Worm (Caenorhabditis elegans) whole organism, young adult: ENCODE measurements around the gene C04A11.5.

Experiments used
- B0019.2 ChIP-seq: fragments of 200-800 bp; sonication (Bioruptor generic); conservative IDR thresholded peaks from 2 replicates; pipeline ENCODE4 v1.3.6; 2022; ENCODE audit warnings: missing genetic modification reagents, missing genetic modification characterization, missing compliant biosample characterization
- F33H1.4 ChIP-seq: fragments of 200-800 bp; sonication (Bioruptor generic); IDR thresholded peaks from 2 replicates; pipeline ENCODE4 v1.3.6; 2022; ENCODE audit warnings: missing genetic modification reagents, missing genetic modification characterization, missing compliant biosample characterization
- F37B4.10 ChIP-seq: fragments of 200-800 bp; sonication (Bioruptor generic); IDR thresholded peaks from 2 replicates; pipeline ENCODE4 v1.3.6; 2022; ENCODE audit warnings: missing genetic modification characterization, missing compliant biosample characterization
- F55B11.4 ChIP-seq: sonication (generic microtip); optimal IDR thresholded peaks from 2 replicates; lab custom pipeline; 2016; ENCODE audit warnings: missing compliant biosample characterization, missing genetic modification characterization, borderline replicate concordance; ENCODE audit not compliant: insufficient read depth
- Y67H2A.10 ChIP-seq: fragments of 200-800 bp; sonication (Bioruptor generic); conservative IDR thresholded peaks from 2 replicates; pipeline ENCODE4 v1.3.6; 2022; ENCODE audit warnings: missing genetic modification reagents, missing genetic modification characterization, missing compliant biosample characterization
- ZK185.1 ChIP-seq: sonication (generic microtip); optimal IDR thresholded peaks from 2 replicates; lab custom pipeline; 2016; ENCODE audit warnings: mild to moderate bottlenecking, missing genetic modification characterization, missing compliant biosample characterization; ENCODE audit not compliant: poor library complexity, severe bottlenecking
- attf-3 ChIP-seq: fragments of 200-800 bp; sonication (Bioruptor generic); conservative IDR thresholded peaks from 2 replicates; pipeline ENCODE4 v1.3.6; 2022; ENCODE audit warnings: missing genetic modification reagents, missing genetic modification characterization, missing compliant biosample characterization
- attf-6 ChIP-seq: fragments of 200-800 bp; sonication (Bioruptor generic); IDR thresholded peaks from 2 replicates; pipeline ENCODE4 v1.3.6; 2022; ENCODE audit warnings: missing genetic modification reagents, missing genetic modification characterization, missing compliant biosample characterization
- bed-1 ChIP-seq: fragments of 200-800 bp; sonication (Bioruptor generic); IDR thresholded peaks from 2 replicates; pipeline ENCODE4 v1.3.6; 2022; ENCODE audit warnings: missing genetic modification reagents, missing genetic modification characterization, missing compliant biosample characterization
- bed-2 ChIP-seq: fragments of 200-800 bp; sonication (Bioruptor generic); IDR thresholded peaks from 2 replicates; pipeline ENCODE4 v1.3.6; 2022; ENCODE audit warnings: missing genetic modification reagents, missing genetic modification characterization, missing compliant biosample characterization
- ccch-3 ChIP-seq: fragments of 200-800 bp; sonication (Bioruptor generic); optimal IDR thresholded peaks from 2 replicates; lab custom pipeline; 2018; ENCODE audit warnings: mild to moderate bottlenecking, missing genetic modification characterization, missing compliant biosample characterization
- ceh-40 ChIP-seq: fragments of 200-800 bp; sonication (Bioruptor generic); IDR thresholded peaks from 2 replicates; pipeline ENCODE4 v1.3.6; 2022; ENCODE audit warnings: missing genetic modification characterization, missing compliant biosample characterization
- egl-44 ChIP-seq: fragments of 200-800 bp; sonication (Bioruptor generic); IDR thresholded peaks from 2 replicates; pipeline ENCODE4 v1.3.6; 2022; ENCODE audit warnings: missing genetic modification reagents, missing genetic modification characterization, missing compliant biosample characterization
- egrh-3 ChIP-seq: fragments of 200-800 bp; sonication (Bioruptor generic); IDR thresholded peaks from 2 replicates; pipeline ENCODE4 v1.3.6; 2022; ENCODE audit warnings: missing genetic modification reagents, missing genetic modification characterization, missing compliant biosample characterization
- ets-4 ChIP-seq: fragments of 200-800 bp; sonication (Bioruptor generic); optimal IDR thresholded peaks from 2 replicates; lab custom pipeline; 2018; ENCODE audit warnings: mild to moderate bottlenecking, missing genetic modification characterization, missing compliant biosample characterization
- hsf-1 ChIP-seq: fragments of 200-800 bp; sonication (Bioruptor generic); IDR thresholded peaks from 2 replicates; pipeline ENCODE4 v1.3.6; 2022; ENCODE audit warnings: missing genetic modification reagents, missing genetic modification characterization, missing compliant biosample characterization
- lag-1 ChIP-seq: fragments of 200-800 bp; sonication (Bioruptor generic); IDR thresholded peaks from 2 replicates; pipeline ENCODE4 v1.3.6; 2022; ENCODE audit warnings: missing genetic modification reagents, missing genetic modification characterization, missing compliant biosample characterization
- let-607 ChIP-seq, 2 experiments: fragments of 200-800 bp in 1 of 2; sonication (Bioruptor generic) in 1 of 2; sonication (generic microtip) in 1 of 2; optimal IDR thresholded peaks; 2 replicates each; lab custom pipeline; 2016 to 2018; ENCODE audit warnings: mild to moderate bottlenecking in 2 of 2, missing compliant biosample characterization in 2 of 2, missing genetic modification characterization in 2 of 2, moderate library complexity in 2 of 2, missing genotype in 1 of 2
- lin-26 ChIP-seq: fragments of 200-800 bp; sonication (Bioruptor generic); IDR thresholded peaks from 2 replicates; pipeline ENCODE4 v1.3.6; 2022; ENCODE audit warnings: missing genetic modification reagents, missing genetic modification characterization, missing compliant biosample characterization
- lsy-27 ChIP-seq: sonication (generic microtip); optimal IDR thresholded peaks from 2 replicates; lab custom pipeline; 2017; ENCODE audit warnings: missing genetic modification characterization, mild to moderate bottlenecking, missing compliant biosample characterization, antibody characterized with exemption, missing genotype, borderline replicate concordance; ENCODE audit not compliant: insufficient read depth
- mel-28 ChIP-seq: sonication (generic microtip); optimal IDR thresholded peaks from 2 replicates; lab custom pipeline; 2016; ENCODE audit warnings: borderline replicate concordance, mild to moderate bottlenecking, missing genetic modification characterization, missing compliant biosample characterization
- mes-4 ChIP-seq: sonication (generic microtip); optimal IDR thresholded peaks from 2 replicates; lab custom pipeline; 2016; ENCODE audit warnings: missing genotype, missing genetic modification characterization, missing compliant biosample characterization
- nhr-27 ChIP-seq: fragments of 200-800 bp; sonication (Bioruptor generic); optimal IDR thresholded peaks from 2 replicates; lab custom pipeline; 2018; ENCODE audit warnings: mild to moderate bottlenecking, missing genetic modification characterization, moderate library complexity, missing compliant biosample characterization
- nhr-90 ChIP-seq: sonication (generic microtip); optimal IDR thresholded peaks from 2 replicates; lab custom pipeline; 2016; ENCODE audit warnings: missing genotype, mild to moderate bottlenecking, missing genetic modification characterization, missing compliant biosample characterization
- rcor-1 ChIP-seq: fragments of 200-800 bp; sonication (Bioruptor generic); IDR thresholded peaks from 2 replicates; pipeline ENCODE4 v1.3.6; 2022; ENCODE audit warnings: missing genetic modification reagents, missing genetic modification characterization, missing compliant biosample characterization
- rec-8 ChIP-seq, 2 experiments: sonication (generic microtip); optimal IDR thresholded peaks; 2 replicates each; lab custom pipeline; 2016; ENCODE audit warnings: mild to moderate bottlenecking in 2 of 2, missing genetic modification characterization in 2 of 2, missing genetic modification reagents in 2 of 2, missing genotype in 2 of 2, missing biosample characterization in 1 of 2, missing compliant biosample characterization in 1 of 2, moderate library complexity in 1 of 2
- snpc-3.4 ChIP-seq: sonication (generic microtip); optimal IDR thresholded peaks from 2 replicates; lab custom pipeline; 2017; ENCODE audit warnings: missing genetic modification characterization, mild to moderate bottlenecking, missing compliant biosample characterization, antibody characterized with exemption, moderate library complexity, missing genotype, missing genetic modification reagents
- snpc-4 ChIP-seq, 5 experiments: fragments of 150-350 bp in 1 of 5; sonication (generic microtip) in 4 of 5; optimal IDR thresholded peaks; 2 replicates each; lab custom pipeline; 2014 to 2018; ENCODE audit warnings: missing genetic modification characterization in 5 of 5, missing biosample characterization in 3 of 5, antibody characterized with exemption in 2 of 5, mild to moderate bottlenecking in 2 of 5, missing compliant biosample characterization in 2 of 5, missing genotype in 2 of 5, moderate library complexity in 2 of 5, missing genetic modification reagents in 1 of 5
- somi-1 ChIP-seq: fragments of 200-800 bp; sonication (Bioruptor generic); optimal IDR thresholded peaks from 2 replicates; lab custom pipeline; 2018; ENCODE audit warnings: mild to moderate bottlenecking, missing genetic modification characterization, missing compliant biosample characterization
- zfh-2 ChIP-seq: fragments of 200-800 bp; sonication (Bioruptor generic); conservative IDR thresholded peaks from 2 replicates; pipeline ENCODE4 v1.3.6; 2022; ENCODE audit warnings: missing genetic modification reagents, missing genetic modification characterization, missing compliant biosample characterization
- ztf-18 ChIP-seq: sonication (generic microtip); optimal IDR thresholded peaks from 2 replicates; lab custom pipeline; 2016; ENCODE audit warnings: missing genotype, mild to moderate bottlenecking, missing genetic modification characterization, missing compliant biosample characterization
- ztf-22 ChIP-seq: fragments of 200-800 bp; sonication (Bioruptor generic); optimal IDR thresholded peaks from 2 replicates; lab custom pipeline; 2018; ENCODE audit warnings: mild to moderate bottlenecking, missing genetic modification characterization, moderate library complexity, missing compliant biosample characterization
- ztf-28 ChIP-seq: fragments of 200-800 bp; sonication (Bioruptor generic); IDR thresholded peaks from 2 replicates; pipeline ENCODE4 v1.3.6; 2022; ENCODE audit warnings: missing genetic modification reagents, missing genetic modification characterization, missing compliant biosample characterization

The C04A11.5 gene

ce11 chrX:13700642-13701233 is 36.4 kb downstream of the C04A11.5 start (continued):
- TF ChIP-seq egrh-3 (GFP tag; lab: Robert Waterston, UW): no peak
- no peak for TF ChIP-seq zfh-2 (GFP tag; lab: Robert Waterston, UW)
- 0 out of 2 replicates have a peak, but pooled peaks have one; percentile 34 for TF ChIP-seq Y67H2A.10 (GFP tag; lab: Robert Waterston, UW)
- peak; percentile 93 for TF ChIP-seq ets-4 (GFP tag; lab: Kevin White, UChicago)
- peak; percentile 92 for TF ChIP-seq ccch-3
- no peak for TF ChIP-seq B0019.2 (GFP tag; lab: Robert Waterston, UW)
- TF ChIP-seq F37B4.10 (GFP tag; lab: Robert Waterston, UW): 0 out of 2 replicates have a peak, but pooled peaks have one; percentile 83
- no peak for TF ChIP-seq mes-4 (tag; lab: Kevin White, UChicago)
- peak; percentile 74 for TF ChIP-seq attf-3 (GFP tag; lab: Robert Waterston, UW)
- TF ChIP-seq ZK185.1 (tag; lab: Kevin White, UChicago): peak; percentile 99
- TF ChIP-seq mel-28 (tag; lab: Kevin White, UChicago): peak; percentile 61
- peak; percentile 90; the same call in 1 of the 2 replicates for TF ChIP-seq bed-1
- TF ChIP-seq nhr-27 (tag; lab: Kevin White, UChicago): peak; percentile 97
- peak; percentile 81 for TF ChIP-seq lin-26 (GFP tag; lab: Robert Waterston, UW)

- no peak for TF ChIP-seq F33H1.4
- TF ChIP-seq ztf-22 (GFP tag; lab: Kevin White, UChicago): no peak
- TF ChIP-seq ceh-40 (GFP tag; lab: Robert Waterston, UW): no peak
- TF ChIP-seq egl-44: no peak
- no peak for TF ChIP-seq let-607 (tag; optimal IDR thresholded peaks at IDR 0.05; lab: Kevin White, UChicago)
- TF ChIP-seq F55B11.4: no peak
- no peak for TF ChIP-seq snpc-3.4
- no peak for TF ChIP-seq attf-6
Observed at ce11 chrX:13702923-13703322, 38.5 kb downstream of the C04A11.5 start.

- TF ChIP-seq snpc-3.4: no peak
- no peak for TF ChIP-seq hsf-1 (GFP tag; lab: Robert Waterston, UW)
- TF ChIP-seq Y67H2A.10 (GFP tag; lab: Robert Waterston, UW): no peak
- TF ChIP-seq snpc-4 (GFP tag; optimal IDR thresholded peaks at IDR 0.05; lab: Kevin White, UChicago): no peak
- no peak for TF ChIP-seq snpc-4 (tag; optimal IDR thresholded peaks at IDR 0.05; lab: Kevin White, UChicago)
- no peak for TF ChIP-seq ztf-28 (GFP tag; lab: Robert Waterston, UW)
- TF ChIP-seq lag-1 (GFP tag; lab: Robert Waterston, UW): no peak
- no peak for TF ChIP-seq bed-2 (GFP tag; lab: Robert Waterston, UW)
- TF ChIP-seq somi-1 (GFP tag; lab: Kevin White, UChicago): no peak
Observed at ce11 chrX:13706607-13707006, 42.2 kb downstream of the C04A11.5 start, which contains the start of gene K02D3.1. TSS of gene K02D3.1 (plus strand) at chrX:13706907.

DNA sequence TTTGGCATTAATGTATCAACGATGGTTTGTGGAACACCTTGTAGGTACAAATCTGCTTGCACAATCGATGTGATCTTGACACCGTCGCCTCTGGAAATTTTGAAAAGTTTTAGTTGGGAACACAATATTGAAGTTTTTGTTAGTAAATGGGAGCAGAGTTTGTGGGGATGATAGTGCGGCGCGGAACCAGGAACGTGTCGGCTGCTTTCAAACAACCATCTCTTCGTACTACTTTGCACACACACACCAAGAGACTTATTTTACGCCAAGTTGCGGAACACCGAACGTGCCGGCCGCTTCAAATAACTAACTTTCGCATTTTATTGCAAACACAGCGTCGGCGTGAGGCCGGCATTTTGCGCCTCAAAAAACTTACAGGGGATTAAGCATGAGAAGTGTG is 44.7 kb downstream of the C04A11.5 start:
- TF ChIP-seq ccch-3: no peak
- TF ChIP-seq snpc-4 (GFP tag; optimal IDR thresholded peaks at IDR 0.05; lab: Kevin White, UChicago): no peak
- peak in 2 of 4 experiments; percentile 47 to 80 for TF ChIP-seq snpc-4 (tag; optimal IDR thresholded peaks at IDR 0.05; lab: Kevin White, UChicago)
- no peak for TF ChIP-seq nhr-90 (tag; lab: Kevin White, UChicago)

DNA sequence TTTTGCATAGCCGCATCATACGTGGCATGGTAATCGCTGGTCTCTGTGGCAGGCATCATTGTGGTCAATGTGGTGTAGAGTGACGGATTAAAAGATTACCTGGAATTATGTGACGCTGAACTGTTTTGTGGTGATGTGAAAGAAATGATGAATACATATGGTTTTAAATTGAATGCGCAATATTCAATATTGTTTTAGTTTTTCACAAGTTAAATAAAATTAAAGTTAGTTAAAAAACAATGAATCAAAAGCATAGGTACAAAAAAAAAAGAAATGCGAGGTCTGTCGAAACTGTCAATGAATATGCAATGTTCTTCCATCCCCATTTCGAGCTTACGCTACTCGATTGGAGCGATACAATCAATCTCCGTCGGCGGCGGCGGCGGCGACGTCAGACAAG is 47.5 kb downstream of the C04A11.5 start, which contains the start of gene K02D3.2:
Gene K02D3.2, minus strand, starts transcription at position 101 of the 400 bp plus-strand sequence.
- TF ChIP-seq bed-2 (GFP tag; lab: Robert Waterston, UW) (no peak), rcor-1 (GFP tag; lab: Robert Waterston, UW) (no peak), rec-8 (tag; optimal IDR thresholded peaks at IDR 0.05; lab: Kevin White, UChicago) (no peak), lsy-27 (tag; lab: Kevin White, UChicago) (no peak), ztf-18 (tag; lab: Kevin White, UChicago) (no peak)
